Fruit fly (Drosophila melanogaster): Measurements from ENCODE around the gene CG9399.

The CG9399 gene

dm6 chr3R:9551013-9551658 is 22.9 kb downstream of the CG9399 start (continued):
- TF ChIP-seq HmgZ (tag; optimal IDR thresholded peaks at IDR 0.05) (peak; percentile 79), peb (GFP tag; IDR thresholded peaks at IDR 0.05) (no peak), HHEX (GFP tag; optimal IDR thresholded peaks at IDR 0.05) (peak; percentile 70), Hsf (GFP tag; optimal IDR thresholded peaks at IDR 0.05) (no peak), Awh (GFP tag; IDR thresholded peaks at IDR 0.05) (no peak), CG11247 (GFP tag; IDR thresholded peaks at IDR 0.05) (no peak), danr (GFP tag; IDR thresholded peaks at IDR 0.05) (no peak), lab (GFP tag; optimal IDR thresholded peaks at IDR 0.05) (peak; percentile 68), GATAe (GFP tag; conservative IDR thresholded peaks at IDR 0.05) (no peak), nom (GFP tag; optimal IDR thresholded peaks at IDR 0.05) (peak; percentile 90), CG10321 (GFP tag; IDR thresholded peaks at IDR 0.05) (no peak), CG18476 (GFP tag; optimal IDR thresholded peaks at IDR 0.05) (peak; percentile 22), usp (GFP tag; optimal IDR thresholded peaks at IDR 0.05) (no peak), CG18619 (GFP tag; optimal IDR thresholded peaks at IDR 0.05) (peak; percentile 5), ssp (GFP tag; IDR thresholded peaks at IDR 0.05) (no peak), kay (GFP tag; optimal IDR thresholded peaks at IDR 0.05) (peak; percentile 43), ci (GFP tag; IDR thresholded peaks at IDR 0.05) (no peak), MESR4 (GFP tag; optimal IDR thresholded peaks at IDR 0.05) (peak; percentile 96), tup (GFP tag; optimal IDR thresholded peaks at IDR 0.05) (no peak), nau (GFP tag; optimal IDR thresholded peaks at IDR 0.05) (peak; percentile 71), chm (GFP tag; IDR thresholded peaks at IDR 0.05) (no peak), cad (GFP tag; optimal IDR thresholded peaks at IDR 0.05) (no peak), CG12104 (GFP tag; optimal IDR thresholded peaks at IDR 0.05) (no peak), CG14441 (GFP tag; IDR thresholded peaks at IDR 0.05) (no peak), exex (tag; optimal IDR thresholded peaks at IDR 0.05) (peak; percentile 36), Asciz (GFP tag; optimal IDR thresholded peaks at IDR 0.05) (peak; percentile 50), NC2β (GFP tag; optimal IDR thresholded peaks at IDR 0.05) (peak; percentile 44), slbo (GFP tag; IDR thresholded peaks at IDR 0.05) (no peak), abd-A (tag; optimal IDR thresholded peaks at IDR 0.05) (no peak), tll (GFP tag; optimal IDR thresholded peaks at IDR 0.05) (no peak), kah (GFP tag; optimal IDR thresholded peaks at IDR 0.05) (peak; percentile 96), CG14014 (GFP tag; IDR thresholded peaks at IDR 0.05) (no peak), Hr78 (GFP tag; optimal IDR thresholded peaks at IDR 0.05) (peak in 1 of 2 experiments; percentile 99), bigmax (GFP tag; optimal IDR thresholded peaks at IDR 0.05) (peak; percentile 48), CG1603 (tag; optimal IDR thresholded peaks at IDR 0.05) (peak; percentile 48), CG10366 (GFP tag; IDR thresholded peaks at IDR 0.05) (no peak), CG13296 (GFP tag; optimal IDR thresholded peaks at IDR 0.05) (peak; percentile 80), CG17385 (GFP tag; optimal IDR thresholded peaks at IDR 0.05) (peak; percentile 32), so (GFP tag; IDR thresholded peaks at IDR 0.05) (no peak), CG6175 (GFP tag; IDR thresholded peaks at IDR 0.05) (no peak), bsh (GFP tag; optimal IDR thresholded peaks at IDR 0.05) (peak in 1 of 2 experiments; percentile 9), HLHmδ (GFP tag; optimal IDR thresholded peaks at IDR 0.05) (peak; percentile 95), br (optimal IDR thresholded peaks at IDR 0.05) (no peak), nmo (GFP tag; optimal IDR thresholded peaks at IDR 0.05) (no peak), CG6272 (GFP tag; IDR thresholded peaks at IDR 0.05) (no peak), run (tag; optimal IDR thresholded peaks at IDR 0.05) (peak; percentile 49), gsb (GFP tag; IDR thresholded peaks at IDR 0.05) (no peak), CG12744 (GFP tag; optimal IDR thresholded peaks at IDR 0.05) (peak; percentile 38), CG11696 (GFP tag; IDR thresholded peaks at IDR 0.05) (no peak), YL-1 (GFP tag; optimal IDR thresholded peaks at IDR 0.05) (peak; percentile 60), pnt (GFP tag; optimal IDR thresholded peaks at IDR 0.05) (no peak)

Data from whole organism, embryonic.